Fruit fly (Drosophila melanogaster) whole organism, embryonic: Measurements from ENCODE around the gene TotX.

Source experiments
- B-H1 ChIP-seq: fragments of 200-800 bp; sonication (Bioruptor generic); IDR thresholded peaks from 3 replicates; pipeline ENCODE4 v1.3.6; 2022; ENCODE audit warnings: missing biosample characterization, missing genetic modification characterization
- BEAF-32 ChIP-seq: fragments of 200-800 bp; sonication (Bioruptor generic); optimal IDR thresholded peaks from 3 replicates; lab custom pipeline; 2017; ENCODE audit warnings: missing biosample characterization, missing genetic modification characterization, mild to moderate bottlenecking, moderate library complexity, missing genetic modification reagents
- CG10147 ChIP-seq: fragments of 200-800 bp; sonication (Bioruptor generic); optimal IDR thresholded peaks from 2 replicates; lab custom pipeline; 2019; ENCODE audit warnings: missing biosample characterization, mild to moderate bottlenecking, missing genetic modification characterization, moderate library complexity
- CG10462 ChIP-seq: fragments of 200-800 bp; sonication (Bioruptor generic); optimal IDR thresholded peaks from 2 replicates; lab custom pipeline; 2016; ENCODE audit warnings: missing biosample characterization, missing genetic modification characterization
- CG10979 ChIP-seq: fragments of 200-800 bp; sonication (Bioruptor generic); optimal IDR thresholded peaks from 2 replicates; lab custom pipeline; 2018; ENCODE audit warnings: missing biosample characterization, mild to moderate bottlenecking, missing genetic modification characterization, moderate library complexity
- CG11696 ChIP-seq: fragments of 200-800 bp; sonication (Bioruptor generic); IDR thresholded peaks from 2 replicates; pipeline ENCODE4 v1.3.6; 2022; ENCODE audit warnings: missing biosample characterization, missing genetic modification characterization
- CG12236 ChIP-seq: fragments of 200-800 bp; sonication (Bioruptor generic); optimal IDR thresholded peaks from 2 replicates; lab custom pipeline; 2016; ENCODE audit warnings: missing biosample characterization, missing genetic modification characterization
- CG12769 ChIP-seq: fragments of 200-800 bp; sonication (Bioruptor generic); optimal IDR thresholded peaks from 2 replicates; lab custom pipeline; 2019; ENCODE audit warnings: missing biosample characterization, mild to moderate bottlenecking, missing genetic modification characterization, moderate library complexity
- CG14667 ChIP-seq: fragments of 200-800 bp; sonication (Bioruptor generic); IDR thresholded peaks from 2 replicates; pipeline ENCODE4 v1.3.6; 2022; ENCODE audit warnings: missing biosample characterization, missing genetic modification characterization
- CG18011 ChIP-seq: fragments of 200-800 bp; sonication (Bioruptor generic); optimal IDR thresholded peaks from 2 replicates; lab custom pipeline; 2017; ENCODE audit warnings: missing biosample characterization, missing genetic modification characterization, mild to moderate bottlenecking, moderate library complexity, missing genotype
- CG18262 ChIP-seq: fragments of 200-800 bp; optimal IDR thresholded peaks from 3 replicates; lab custom pipeline; 2019; ENCODE audit warnings: missing biosample characterization, mild to moderate bottlenecking, missing genetic modification characterization, moderate library complexity
- CG18476 ChIP-seq: fragments of 200-800 bp; sonication (Bioruptor generic); optimal IDR thresholded peaks from 2 replicates; lab custom pipeline; 2016; ENCODE audit warnings: missing biosample characterization, mild to moderate bottlenecking, missing genetic modification characterization
- CG18599 ChIP-seq: fragments of 200-800 bp; sonication (Bioruptor generic); optimal IDR thresholded peaks from 3 replicates; lab custom pipeline; 2017; ENCODE audit warnings: missing biosample characterization, missing genetic modification characterization, mild to moderate bottlenecking, moderate library complexity, missing genetic modification reagents
- CG2199 ChIP-seq: fragments of 200-800 bp; sonication (Bioruptor generic); IDR thresholded peaks from 3 replicates; pipeline ENCODE4 v1.3.6; 2022; ENCODE audit warnings: missing biosample characterization, missing genetic modification characterization
- CG33557 ChIP-seq: fragments of 200-800 bp; sonication (Bioruptor generic); optimal IDR thresholded peaks from 2 replicates; lab custom pipeline; 2019; ENCODE audit warnings: missing biosample characterization, mild to moderate bottlenecking, missing genetic modification characterization, moderate library complexity
- CG6272 ChIP-seq: fragments of 200-800 bp; sonication (Bioruptor generic); IDR thresholded peaks from 2 replicates; pipeline ENCODE4 v1.3.6; 2022; ENCODE audit warnings: missing biosample characterization, missing genetic modification characterization
- CG7556 ChIP-seq: fragments of 200-800 bp; sonication (Bioruptor generic); optimal IDR thresholded peaks from 2 replicates; lab custom pipeline; 2017; ENCODE audit warnings: missing biosample characterization, mild to moderate bottlenecking, missing genetic modification characterization
- Camta ChIP-seq: fragments of 200-800 bp; sonication (Bioruptor generic); optimal IDR thresholded peaks from 2 replicates; lab custom pipeline; 2016; ENCODE audit warnings: missing biosample characterization, missing genetic modification characterization
- Dll ChIP-seq: fragments of 200-800 bp; sonication (Bioruptor generic); IDR thresholded peaks from 4 replicates; pipeline ENCODE4 v1.3.6; 2022; ENCODE audit warnings: missing biosample characterization, missing genetic modification characterization; ENCODE audit not compliant: partially characterized antibody
- Elba2 ChIP-seq: fragments of 200-800 bp; sonication (Bioruptor generic); optimal IDR thresholded peaks from 3 replicates; lab custom pipeline; 2016; ENCODE audit warnings: missing biosample characterization, missing genetic modification characterization
- Ets65A ChIP-seq: fragments of 200-800 bp; sonication (Bioruptor generic); peaks from one replicate; lab custom pipeline; 2016; ENCODE audit warnings: missing biosample characterization, missing genetic modification characterization
- Ets97D ChIP-seq: fragments of 200-800 bp; sonication (Bioruptor generic); optimal IDR thresholded peaks from 3 replicates; lab custom pipeline; 2016; ENCODE audit warnings: missing biosample characterization, missing genetic modification characterization
- Hey ChIP-seq: fragments of 200-800 bp; sonication (Bioruptor generic); optimal IDR thresholded peaks from 3 replicates; lab custom pipeline; 2018; ENCODE audit warnings: missing biosample characterization, mild to moderate bottlenecking, missing genetic modification characterization
- Hmx ChIP-seq: fragments of 200-800 bp; sonication (Bioruptor generic); optimal IDR thresholded peaks from 2 replicates; lab custom pipeline; 2016; ENCODE audit warnings: missing biosample characterization, missing genetic modification characterization
- Hr3 ChIP-seq: fragments of 200-800 bp; sonication (Bioruptor generic); optimal IDR thresholded peaks from 3 replicates; lab custom pipeline; 2016; ENCODE audit warnings: missing biosample characterization, missing genetic modification characterization
- Jarid2 ChIP-seq: fragments of 200-800 bp; sonication (Bioruptor generic); optimal IDR thresholded peaks from 3 replicates; lab custom pipeline; 2017; ENCODE audit warnings: mild to moderate bottlenecking, missing biosample characterization, missing genetic modification reagents, missing genetic modification characterization
- Med ChIP-seq: fragments of 200-800 bp; sonication (Bioruptor generic); peaks from one replicate; lab custom pipeline; 2016; ENCODE audit warnings: missing biosample characterization, missing genetic modification characterization, mild to moderate bottlenecking, inconsistent platforms, moderate library complexity
- NC2α ChIP-seq: fragments of 200-800 bp; sonication (Bioruptor generic); optimal IDR thresholded peaks from 2 replicates; lab custom pipeline; 2016; ENCODE audit warnings: missing biosample characterization, missing genetic modification characterization
- Nf-YC ChIP-seq: fragments of 200-800 bp; optimal IDR thresholded peaks from 3 replicates; lab custom pipeline; 2019; ENCODE audit warnings: missing biosample characterization, mild to moderate bottlenecking, missing genetic modification characterization, moderate library complexity
- Pdp1 ChIP-seq, 2 experiments: fragments of 200-800 bp; sonication (Bioruptor generic); optimal IDR thresholded peaks; 3 replicates each; lab custom pipeline; 2016; ENCODE audit warnings: missing biosample characterization in 2 of 2, missing genetic modification characterization in 2 of 2, mild to moderate bottlenecking in 1 of 2, moderate library complexity in 1 of 2
- Side ChIP-seq: fragments of 200-800 bp; sonication (Bioruptor generic); optimal IDR thresholded peaks from 2 replicates; lab custom pipeline; 2016; ENCODE audit warnings: missing biosample characterization, missing genetic modification characterization
- ash1 ChIP-seq: fragments of 200-800 bp; sonication (Bioruptor generic); optimal IDR thresholded peaks from 2 replicates; lab custom pipeline; 2018; ENCODE audit warnings: missing biosample characterization, mild to moderate bottlenecking, missing genetic modification characterization
- ato ChIP-seq: fragments of 200-800 bp; sonication (Bioruptor generic); IDR thresholded peaks from 2 replicates; pipeline ENCODE4 v1.3.6; 2022; ENCODE audit warnings: missing biosample characterization, missing genetic modification characterization; ENCODE audit not compliant: partially characterized antibody
- br ChIP-seq: fragments of >200 bp; optimal IDR thresholded peaks from 2 replicates; lab custom pipeline; 2017
- cato ChIP-seq: fragments of 200-800 bp; sonication (Bioruptor generic); optimal IDR thresholded peaks from 2 replicates; lab custom pipeline; 2016; ENCODE audit warnings: missing biosample characterization, missing genetic modification characterization, borderline replicate concordance
- chinmo ChIP-seq: fragments of 200-800 bp; sonication (Bioruptor generic); IDR thresholded peaks from 4 replicates; pipeline ENCODE4 v1.3.6; 2022; ENCODE audit warnings: missing biosample characterization, missing genetic modification characterization; ENCODE audit not compliant: partially characterized antibody
- crol ChIP-seq: fragments of 200-800 bp; sonication (Bioruptor generic); IDR thresholded peaks from 2 replicates; pipeline ENCODE4 v1.3.6; 2022; ENCODE audit warnings: missing biosample characterization, missing genetic modification characterization
- gcm ChIP-seq: fragments of 200-800 bp; sonication (Bioruptor generic); optimal IDR thresholded peaks from 2 replicates; lab custom pipeline; 2019; ENCODE audit warnings: missing biosample characterization, mild to moderate bottlenecking, missing genetic modification characterization, moderate library complexity
- kah ChIP-seq: fragments of 200-800 bp; sonication (Bioruptor generic); optimal IDR thresholded peaks from 2 replicates; lab custom pipeline; 2018; ENCODE audit warnings: missing biosample characterization, mild to moderate bottlenecking, missing genetic modification characterization
- lov ChIP-seq, 2 experiments: fragments of 200-800 bp in 1 of 2; fragments of >200 bp in 1 of 2; sonication (Bioruptor generic) in 1 of 2; IDR thresholded peaks in 1 of 2; optimal IDR thresholded peaks in 1 of 2; 2 replicates in 1 of 2; 3 replicates in 1 of 2; pipeline versions ENCODE4 v1.3.6 to Lab custom; 2017 to 2022; ENCODE audit warnings: missing biosample characterization in 1 of 2, missing genetic modification characterization in 1 of 2
- p53 ChIP-seq: fragments of 200-800 bp; sonication (Bioruptor generic); optimal IDR thresholded peaks from 2 replicates; lab custom pipeline; 2016; ENCODE audit warnings: missing biosample characterization, missing genetic modification characterization
- repo ChIP-seq: fragments of 200-800 bp; sonication (Bioruptor generic); optimal IDR thresholded peaks from 2 replicates; lab custom pipeline; 2016; ENCODE audit warnings: missing biosample characterization, missing genetic modification characterization
- rib ChIP-seq: fragments of 200-800 bp; sonication (Bioruptor generic); IDR thresholded peaks from 2 replicates; pipeline ENCODE4 v1.3.6; 2022; ENCODE audit warnings: missing biosample characterization, missing genetic modification characterization
- row ChIP-seq: fragments of 200-800 bp; sonication (Bioruptor generic); IDR thresholded peaks from 3 replicates; pipeline ENCODE4 v1.3.6; 2022; ENCODE audit warnings: missing biosample characterization, missing genetic modification characterization
- schlank ChIP-seq: fragments of 200-800 bp; sonication (Bioruptor generic); optimal IDR thresholded peaks from 2 replicates; lab custom pipeline; 2018; ENCODE audit warnings: missing biosample characterization, mild to moderate bottlenecking, missing genetic modification characterization
- sens ChIP-seq: fragments of 200-800 bp; sonication (Bioruptor generic); peaks from one replicate; lab custom pipeline; 2016; ENCODE audit warnings: missing biosample characterization, missing genetic modification characterization
- sens-2 ChIP-seq: fragments of 200-800 bp; sonication (Bioruptor generic); IDR thresholded peaks from 2 replicates; pipeline ENCODE4 v1.3.6; 2022; ENCODE audit warnings: missing biosample characterization, missing genetic modification characterization
- seq ChIP-seq: fragments of 200-800 bp; sonication (Bioruptor generic); IDR thresholded peaks from 2 replicates; pipeline ENCODE4 v1.3.6; 2022; ENCODE audit warnings: missing biosample characterization, missing genetic modification characterization
- slbo ChIP-seq: fragments of 200-800 bp; sonication (Bioruptor generic); IDR thresholded peaks from 2 replicates; pipeline ENCODE4 v1.3.6; 2022; ENCODE audit warnings: missing biosample characterization, missing genetic modification characterization
- sna ChIP-seq: fragments of 200-800 bp; sonication (Bioruptor generic); IDR thresholded peaks from 2 replicates; pipeline ENCODE4 v1.3.6; 2022; ENCODE audit warnings: missing biosample characterization, missing genetic modification characterization; ENCODE audit not compliant: partially characterized antibody
- sob ChIP-seq: fragments of 200-800 bp; sonication (Bioruptor generic); IDR thresholded peaks from 2 replicates; pipeline ENCODE4 v1.3.6; 2022; ENCODE audit warnings: missing biosample characterization, missing genetic modification characterization
- sug ChIP-seq: fragments of 200-800 bp; optimal IDR thresholded peaks from 2 replicates; lab custom pipeline; 2019; ENCODE audit warnings: missing biosample characterization, mild to moderate bottlenecking, missing genetic modification characterization, moderate library complexity
- toy ChIP-seq: fragments of 200-800 bp; sonication (Bioruptor generic); IDR thresholded peaks from 2 replicates; pipeline ENCODE4 v1.3.6; 2022; ENCODE audit warnings: missing biosample characterization, missing genetic modification characterization
- z ChIP-seq: fragments of 200-800 bp; sonication (Bioruptor generic); IDR thresholded peaks from 3 replicates; pipeline ENCODE4 v1.3.6; 2022; ENCODE audit warnings: missing biosample characterization, missing genetic modification characterization

TotX gene

DNA sequence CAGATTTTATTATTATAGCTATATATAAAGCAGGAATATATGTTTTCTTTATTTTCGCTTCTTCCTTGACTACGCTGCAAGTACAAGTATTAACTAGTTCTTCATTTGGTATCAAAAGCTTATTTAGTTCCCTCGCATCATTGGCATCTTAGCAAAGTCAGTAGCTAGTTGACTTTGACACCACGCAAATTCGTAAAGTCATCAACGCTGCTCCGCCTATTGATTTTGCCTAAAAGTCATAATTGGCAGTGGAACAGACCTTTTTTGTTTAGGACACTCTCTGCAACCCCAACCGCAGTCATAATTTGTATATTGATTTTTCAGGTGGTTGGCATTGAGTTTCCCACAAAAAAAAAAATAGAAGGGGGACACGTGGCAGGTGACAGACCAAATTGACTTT lies 49.8 kb upstream of the TotX start (continued):
- no peak for TF ChIP-seq Camta
- TF ChIP-seq seq (GFP tag; lab: Robert Waterston, UW) = 0 out of 2 replicates have a peak, but pooled peaks have one; percentile 15
- TF ChIP-seq rib (GFP tag; lab: Robert Waterston, UW) = no peak
- no peak for TF ChIP-seq CG11696 (GFP tag; lab: Robert Waterston, UW)
- TF ChIP-seq Side = no peak
- TF ChIP-seq CG7556 (GFP tag; lab: Kevin White, UChicago) = no peak
- TF ChIP-seq NC2α (GFP tag; lab: Kevin White, UChicago) = no peak
- no peak for TF ChIP-seq BEAF-32 (GFP tag; lab: Kevin White, UChicago)
- TF ChIP-seq sob (GFP tag; lab: Robert Waterston, UW) = 0 out of 2 replicates have a peak, but pooled peaks have one; percentile 9
- no peak for TF ChIP-seq Hr3 (GFP tag; lab: Kevin White, UChicago)
- no peak for TF ChIP-seq row (GFP tag; lab: Robert Waterston, UW)
- TF ChIP-seq Hey (tag; lab: Kevin White, UChicago) = peak; percentile 7
- TF ChIP-seq Ets97D (GFP tag; lab: Kevin White, UChicago) = no peak
- no peak for TF ChIP-seq CG14667 (GFP tag; lab: Robert Waterston, UW)
- TF ChIP-seq Hmx (GFP tag; lab: Kevin White, UChicago) = no peak
- no peak for TF ChIP-seq br (lab: Kevin White, UChicago)
- TF ChIP-seq chinmo (GFP tag; lab: Robert Waterston, UW) = no peak
- peak; percentile 23 for TF ChIP-seq schlank
- no peak for TF ChIP-seq z
- no peak for TF ChIP-seq Jarid2
- no peak for TF ChIP-seq CG18476 (GFP tag; lab: Kevin White, UChicago)
- TF ChIP-seq repo (GFP tag; lab: Kevin White, UChicago) = no peak
- TF ChIP-seq ash1 (GFP tag; lab: Kevin White, UChicago) = no peak
- TF ChIP-seq CG6272 (GFP tag; lab: Robert Waterston, UW) = no peak
- no peak for TF ChIP-seq ato (GFP tag; lab: Robert Waterston, UW)
- TF ChIP-seq CG18599 (GFP tag; lab: Kevin White, UChicago) = no peak
- no peak for TF ChIP-seq Nf-YC (tag; lab: Kevin White, UChicago)
- TF ChIP-seq CG10147 (GFP tag; lab: Kevin White, UChicago) = no peak
- TF ChIP-seq toy (GFP tag; lab: Robert Waterston, UW) = no peak
- no peak for TF ChIP-seq CG10462
- TF ChIP-seq slbo (GFP tag; lab: Robert Waterston, UW) = no peak
- no peak for TF ChIP-seq CG12236
- no peak for TF ChIP-seq sna
- no peak for TF ChIP-seq Dll (GFP tag; lab: Robert Waterston, UW)
- no peak for TF ChIP-seq lov (optimal IDR thresholded peaks at IDR 0.05; lab: Kevin White, UChicago)
- no peak for TF ChIP-seq lov (GFP tag; IDR thresholded peaks at IDR 0.05; lab: Robert Waterston, UW)
- TF ChIP-seq CG10979 (tag; lab: Kevin White, UChicago) = no peak
- TF ChIP-seq p53 (GFP tag; lab: Kevin White, UChicago) = no peak
- TF ChIP-seq cato = no peak
- TF ChIP-seq kah = no peak
- TF ChIP-seq CG33557 (GFP tag; lab: Kevin White, UChicago) = no peak
- TF ChIP-seq CG18262 = no peak
- TF ChIP-seq Elba2 (GFP tag; lab: Kevin White, UChicago) = no peak

dm6 chr3R:20954531-20954930 lies 49.2 kb upstream of the TotX start:
- TF ChIP-seq Med = peak; percentile 24
- TF ChIP-seq crol (GFP tag; lab: Robert Waterston, UW) = peak; percentile 61
- peak; percentile 32 for TF ChIP-seq Ets65A (GFP tag; lab: Kevin White, UChicago)
- TF ChIP-seq gcm (GFP tag; lab: Kevin White, UChicago) = peak; percentile 21
- TF ChIP-seq sens (GFP tag; lab: Kevin White, UChicago) = peak; percentile 17
- TF ChIP-seq sug = peak; percentile 73
- TF ChIP-seq Pdp1 (GFP tag; optimal IDR thresholded peaks at IDR 0.05; lab: Kevin White, UChicago) = peak in 1 of 2 experiments; percentile 42
- TF ChIP-seq sens-2 (GFP tag; lab: Robert Waterston, UW) = 0 out of 2 replicates have a peak, but pooled peaks have one; percentile 10
- TF ChIP-seq CG12769 = no peak
- TF ChIP-seq B-H1 = no peak
- TF ChIP-seq CG2199 (GFP tag; lab: Robert Waterston, UW) = 0 out of 3 replicates have a peak, but pooled peaks have one; percentile 14
- no peak for TF ChIP-seq CG18011 (GFP tag; lab: Kevin White, UChicago)
